Worm (Caenorhabditis elegans): ENCODE results near the gene Y53G8AM.4.

The Y53G8AM.4 gene

ce11 chrIII:3279304-3279703 lies 23.8 kb upstream of the Y53G8AM.4 start:
- peak; percentile 68 for TF ChIP-seq nfya-1 (tag; optimal IDR thresholded peaks at IDR 0.05)
- no peak for TF ChIP-seq ceh-9 (tag; optimal IDR thresholded peaks at IDR 0.05)
- TF ChIP-seq gmeb-2 (tag; optimal IDR thresholded peaks at IDR 0.05), result no peak
- TF ChIP-seq ttx-3 (tag; optimal IDR thresholded peaks at IDR 0.05), result no peak
- no peak for TF ChIP-seq rnt-1 (tag; optimal IDR thresholded peaks at IDR 0.05)
- no peak for TF ChIP-seq unc-3 (GFP tag; conservative IDR thresholded peaks at IDR 0.05)
- no peak for TF ChIP-seq unc-3 (tag; optimal IDR thresholded peaks at IDR 0.05)
- no peak for TF ChIP-seq syd-9 (tag; optimal IDR thresholded peaks at IDR 0.05)
- TF ChIP-seq ama-1 (optimal IDR thresholded peaks at IDR 0.05), result no peak
- no peak for TF ChIP-seq pha-2 (tag; optimal IDR thresholded peaks at IDR 0.05)
- no peak for TF ChIP-seq C08G9.2 (tag; optimal IDR thresholded peaks at IDR 0.05)
- no peak for TF ChIP-seq ahr-1 (tag; optimal IDR thresholded peaks at IDR 0.05)
- TF ChIP-seq ceh-45 (GFP tag; IDR thresholded peaks at IDR 0.05), result no peak
- no peak for TF ChIP-seq T23F11.4 (GFP tag; optimal IDR thresholded peaks at IDR 0.05)
- TF ChIP-seq ceh-30 (tag; optimal IDR thresholded peaks at IDR 0.05), result no peak
- TF ChIP-seq elt-2 (tag; optimal IDR thresholded peaks at IDR 0.05), result peak; percentile 17
- TF ChIP-seq ceh-48 (tag; optimal IDR thresholded peaks at IDR 0.05), result no peak
- TF ChIP-seq tbx-2 (tag; optimal IDR thresholded peaks at IDR 0.05), result peak; percentile 3
- no peak for TF ChIP-seq tbx-7 (tag; optimal IDR thresholded peaks at IDR 0.05)
- TF ChIP-seq dve-1 (tag; optimal IDR thresholded peaks at IDR 0.05), result peak; percentile 54
- no peak for TF ChIP-seq sox-4 (tag; optimal IDR thresholded peaks at IDR 0.05)
- no peak for TF ChIP-seq C38D4.7 (GFP tag; optimal IDR thresholded peaks at IDR 0.05)
- TF ChIP-seq nhr-11 (tag; optimal IDR thresholded peaks at IDR 0.05), result no peak
- no peak for TF ChIP-seq unc-42 (tag; optimal IDR thresholded peaks at IDR 0.05)
- peak; percentile 1 for TF ChIP-seq K09A11.1 (tag; optimal IDR thresholded peaks at IDR 0.05; ENCODE audit: insufficient read depth)
- TF ChIP-seq npax-4 (tag; optimal IDR thresholded peaks at IDR 0.05), result no peak
- no peak for TF ChIP-seq F13H6.1 (tag; optimal IDR thresholded peaks at IDR 0.05)
- no peak for TF ChIP-seq ceh-19 (GFP tag; optimal IDR thresholded peaks at IDR 0.05)
- TF ChIP-seq lim-6 (tag; optimal IDR thresholded peaks at IDR 0.05), result no peak
- peak; percentile 70 for TF ChIP-seq pax-1 (tag; optimal IDR thresholded peaks at IDR 0.05)
- peak; percentile 25 for TF ChIP-seq hlh-30 (tag; optimal IDR thresholded peaks at IDR 0.05; ENCODE audit: insufficient read depth)
- peak; percentile 22 for TF ChIP-seq ceh-31 (tag; optimal IDR thresholded peaks at IDR 0.05)
- no peak for TF ChIP-seq hlh-13 (GFP tag; optimal IDR thresholded peaks at IDR 0.05)
- no peak for TF ChIP-seq madf-2 (tag; optimal IDR thresholded peaks at IDR 0.05)
- no peak for TF ChIP-seq pqm-1 (tag; optimal IDR thresholded peaks at IDR 0.05)
- no peak for TF ChIP-seq fkh-10 (GFP tag; optimal IDR thresholded peaks at IDR 0.05)
- peak; percentile 90 for TF ChIP-seq unc-55 (GFP tag; optimal IDR thresholded peaks at IDR 0.05)
- no peak for TF ChIP-seq sdc-2 (tag; optimal IDR thresholded peaks at IDR 0.05)
- TF ChIP-seq ceh-18 (tag; optimal IDR thresholded peaks at IDR 0.05), result peak; percentile 39
- no peak for TF ChIP-seq ceh-2 (tag; optimal IDR thresholded peaks at IDR 0.05)
- TF ChIP-seq unc-86 (tag; optimal IDR thresholded peaks at IDR 0.05), result no peak
- no peak for TF ChIP-seq pat-9 (tag; optimal IDR thresholded peaks at IDR 0.05)
- TF ChIP-seq pros-1 (tag; optimal IDR thresholded peaks at IDR 0.05), result no peak
- no peak for TF ChIP-seq pag-3 (tag; optimal IDR thresholded peaks at IDR 0.05; ENCODE audit: borderline replicate concordance)

- no peak for TF ChIP-seq ahr-1 (tag; optimal IDR thresholded peaks at IDR 0.05)
- TF ChIP-seq eyg-1 (tag; optimal IDR thresholded peaks at IDR 0.05), result no peak
- no peak for TF ChIP-seq K09A11.1 (tag; optimal IDR thresholded peaks at IDR 0.05; ENCODE audit: insufficient read depth)
- TF ChIP-seq T23F11.4 (GFP tag; optimal IDR thresholded peaks at IDR 0.05), result no peak
- no peak for TF ChIP-seq ceh-19 (GFP tag; optimal IDR thresholded peaks at IDR 0.05)
- no peak for TF ChIP-seq unc-55 (GFP tag; optimal IDR thresholded peaks at IDR 0.05)
- no peak for TF ChIP-seq C08G9.2 (tag; optimal IDR thresholded peaks at IDR 0.05)
- no peak for TF ChIP-seq sdc-2 (tag; optimal IDR thresholded peaks at IDR 0.05)
- TF ChIP-seq unc-86 (tag; optimal IDR thresholded peaks at IDR 0.05), result no peak
- no peak for TF ChIP-seq ceh-6 (GFP tag; optimal IDR thresholded peaks at IDR 0.05)
- no peak for TF ChIP-seq pros-1 (tag; optimal IDR thresholded peaks at IDR 0.05)
- no peak for TF ChIP-seq K02D7.2 (tag; optimal IDR thresholded peaks at IDR 0.05)
- no peak for TF ChIP-seq ref-2 (tag; optimal IDR thresholded peaks at IDR 0.05)
- TF ChIP-seq elt-2 (tag; optimal IDR thresholded peaks at IDR 0.05), result no peak
These were observed 23.1 kb upstream of the Y53G8AM.4 start, which contains the start of gene Y53G8AM.8 for ce11 chrIII:3278610-3279009. Gene Y53G8AM.8 (minus strand): TSS chrIII:3278710.
